Worm (Caenorhabditis elegans): Measurements from ENCODE around the gene parg-1.

DNA sequence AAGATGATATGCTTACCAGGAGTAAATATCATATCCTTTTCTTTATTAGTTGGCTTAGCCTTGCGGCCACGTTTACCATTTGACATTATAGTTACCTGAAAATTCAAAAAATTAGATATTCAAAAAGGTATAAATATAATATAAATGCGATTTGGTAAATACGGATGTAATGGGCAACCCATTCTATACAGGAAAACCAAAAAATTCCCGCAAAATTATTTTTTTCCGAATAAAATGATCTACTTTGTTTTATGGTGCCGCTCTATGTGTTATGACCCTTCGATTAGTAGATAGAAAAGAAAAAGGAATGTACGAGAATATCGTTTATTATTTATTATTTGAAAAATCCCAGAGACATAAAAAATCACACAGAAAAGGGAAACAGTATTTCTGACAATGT lies 8.7 kb downstream of the parg-1 start, which contains the start of gene elli-1:
- TF ChIP-seq egrh-3 (GFP tag; IDR thresholded peaks at IDR 0.05) (no peak), madf-10 (tag; optimal IDR thresholded peaks at IDR 0.05) (no peak), somi-1 (GFP tag; optimal IDR thresholded peaks at IDR 0.05) (no peak)

Data from whole organism, young adult.